Fruit fly (Drosophila melanogaster): Measurements from ENCODE around the gene CG12147.

DNA sequence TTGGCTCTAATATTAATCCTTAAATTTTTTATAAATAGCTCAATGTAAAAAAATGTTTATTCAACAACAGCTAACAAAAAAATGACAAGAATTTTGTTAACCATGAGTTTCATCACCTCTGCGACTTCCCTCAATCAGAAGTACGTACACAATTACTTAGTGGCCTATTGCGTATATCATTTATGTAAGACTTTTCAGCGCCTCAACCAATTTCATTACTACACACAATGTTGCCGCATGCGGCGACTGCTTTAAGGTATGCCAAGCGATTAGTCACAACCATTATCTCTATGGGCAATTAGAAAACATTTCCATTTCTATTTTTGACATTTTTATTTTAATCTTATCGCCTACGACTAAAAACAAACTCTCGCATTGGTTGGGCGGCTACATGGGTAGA is 31.6 kb upstream of the CG12147 start:
- TF ChIP-seq usp (GFP tag; optimal IDR thresholded peaks at IDR 0.05) (no peak), Dll (optimal IDR thresholded peaks at IDR 0.05) (no peak), CG8478 (optimal IDR thresholded peaks at IDR 0.05) (no peak), psq (optimal IDR thresholded peaks at IDR 0.05) (no peak)
